Worm (Caenorhabditis elegans) whole organism, L4 larva: Measurements from ENCODE around the gene C25H3.1.

Source experiments
- D1046.2 ChIP-seq: fragments of 200-800 bp; sonication (Bioruptor generic); IDR thresholded peaks from 2 replicates; pipeline ENCODE4 v1.3.6; 2022; ENCODE audit warnings: missing genetic modification characterization, missing compliant biosample characterization
- F37D6.2 ChIP-seq: sonication (generic microtip); optimal IDR thresholded peaks from 2 replicates; lab custom pipeline; 2016; ENCODE audit warnings: mild to moderate bottlenecking, missing genetic modification characterization, missing compliant biosample characterization
- F49E8.2 ChIP-seq: sonication (generic microtip); optimal IDR thresholded peaks from 2 replicates; lab custom pipeline; 2016; ENCODE audit warnings: missing compliant biosample characterization, mild to moderate bottlenecking, missing genetic modification characterization, borderline replicate concordance
- T20F7.1 ChIP-seq: fragments of 200-800 bp; sonication (Bioruptor generic); optimal IDR thresholded peaks from 2 replicates; lab custom pipeline; 2018; ENCODE audit warnings: mild to moderate bottlenecking, missing genetic modification characterization, missing compliant biosample characterization
- Y48G9A.11 ChIP-seq: fragments of 200-800 bp; sonication (Bioruptor generic); IDR thresholded peaks from 2 replicates; pipeline ENCODE4 v1.3.6; 2022; ENCODE audit warnings: missing genetic modification reagents, missing genetic modification characterization, missing compliant biosample characterization
- aha-1 ChIP-seq: fragments of 150-350 bp; peaks from one replicate; lab custom pipeline; 2014; ENCODE audit warnings: missing biosample characterization, missing genetic modification characterization
- aly-2 ChIP-seq: sonication (generic microtip); optimal IDR thresholded peaks from 2 replicates; lab custom pipeline; 2018; ENCODE audit warnings: missing biosample characterization, missing genetic modification characterization
- ceh-28 ChIP-seq: fragments of 150-350 bp; optimal IDR thresholded peaks from 2 replicates; lab custom pipeline; 2014; ENCODE audit warnings: missing biosample characterization, missing genetic modification reagents, missing genetic modification characterization
- ceh-32 ChIP-seq: sonication (generic microtip); optimal IDR thresholded peaks from 2 replicates; lab custom pipeline; 2016; ENCODE audit warnings: mild to moderate bottlenecking, missing genetic modification characterization, missing compliant biosample characterization; ENCODE audit not compliant: poor library complexity
- ctbp-1 ChIP-seq: fragments of 200-800 bp; sonication (Bioruptor generic); IDR thresholded peaks from 2 replicates; pipeline ENCODE4 v1.3.6; 2022; ENCODE audit warnings: missing genetic modification reagents, missing genetic modification characterization, missing compliant biosample characterization
- dpl-1 ChIP-seq: fragments of 150-350 bp; optimal IDR thresholded peaks from 2 replicates; lab custom pipeline; 2014; ENCODE audit warnings: missing biosample characterization, missing genetic modification reagents, missing genetic modification characterization
- egl-27 ChIP-seq: sonication (generic microtip); optimal IDR thresholded peaks from 3 replicates; lab custom pipeline; 2017; ENCODE audit warnings: missing biosample characterization, missing genetic modification reagents, missing genetic modification characterization
- fkh-10 ChIP-seq: fragments of 150-350 bp; optimal IDR thresholded peaks from 2 replicates; lab custom pipeline; 2014; ENCODE audit warnings: missing biosample characterization, missing genetic modification reagents, missing genetic modification characterization
- fos-1 ChIP-seq: fragments of 150-350 bp; optimal IDR thresholded peaks from 2 replicates; lab custom pipeline; 2014; ENCODE audit warnings: missing biosample characterization, missing genetic modification characterization
- hlh-30 ChIP-seq: sonication (generic microtip); optimal IDR thresholded peaks from 2 replicates; lab custom pipeline; 2017; ENCODE audit warnings: antibody characterized with exemption, mild to moderate bottlenecking, missing genetic modification characterization, missing compliant biosample characterization; ENCODE audit not compliant: insufficient read depth
- lin-1 ChIP-seq: fragments of 200-800 bp; sonication (Bioruptor generic); IDR thresholded peaks from 2 replicates; pipeline ENCODE4 v1.3.6; 2022; ENCODE audit warnings: missing genetic modification reagents, missing genetic modification characterization, missing compliant biosample characterization
- lin-29 ChIP-seq: fragments of 200-800 bp; sonication (Bioruptor generic); IDR thresholded peaks from 2 replicates; pipeline ENCODE4 v1.3.6; 2022; ENCODE audit warnings: missing genetic modification reagents, missing genetic modification characterization, missing compliant biosample characterization
- lin-39 ChIP-seq: fragments of 150-350 bp; optimal IDR thresholded peaks from 2 replicates; lab custom pipeline; 2014; ENCODE audit warnings: missing biosample characterization, missing genetic modification reagents, missing genetic modification characterization
- lsy-2 ChIP-seq, 2 experiments: fragments of 150-350 bp in 1 of 2; sonication (generic microtip) in 1 of 2; optimal IDR thresholded peaks; 2 replicates each; lab custom pipeline; 2014 to 2017; ENCODE audit warnings: missing biosample characterization in 2 of 2, missing genetic modification characterization in 2 of 2
- mep-1 ChIP-seq: fragments of 150-350 bp; sonication (generic microtip); optimal IDR thresholded peaks from 3 replicates; lab custom pipeline; 2014; ENCODE audit warnings: missing biosample characterization, missing genetic modification characterization
- mxl-2 ChIP-seq: fragments of 200-800 bp; sonication (Bioruptor generic); conservative IDR thresholded peaks from 2 replicates; pipeline ENCODE4 v1.3.6; 2022; ENCODE audit warnings: missing genetic modification reagents, missing genetic modification characterization, missing compliant biosample characterization
- nhr-10 ChIP-seq: fragments of 150-350 bp; optimal IDR thresholded peaks from 2 replicates; lab custom pipeline; 2014; ENCODE audit warnings: missing biosample characterization, missing genetic modification characterization
- nhr-111 ChIP-seq: fragments of 200-800 bp; sonication (Bioruptor generic); optimal IDR thresholded peaks from 2 replicates; lab custom pipeline; 2018; ENCODE audit warnings: mild to moderate bottlenecking, missing genetic modification characterization, missing compliant biosample characterization
- nhr-42 ChIP-seq: fragments of 200-800 bp; sonication (Bioruptor generic); IDR thresholded peaks from 2 replicates; pipeline ENCODE4 v1.3.6; 2022; ENCODE audit warnings: missing genetic modification characterization, missing compliant biosample characterization
- nhr-77 ChIP-seq: fragments of 150-350 bp; optimal IDR thresholded peaks from 2 replicates; lab custom pipeline; 2014; ENCODE audit warnings: missing biosample characterization, missing genetic modification characterization
- php-3 ChIP-seq: fragments of 200-800 bp; sonication (Bioruptor generic); IDR thresholded peaks from 2 replicates; pipeline ENCODE4 v1.3.6; 2022; ENCODE audit warnings: missing genetic modification reagents, missing genetic modification characterization, missing compliant biosample characterization
- rbr-2 ChIP-seq: sonication (generic microtip); optimal IDR thresholded peaks from 2 replicates; lab custom pipeline; 2016; ENCODE audit warnings: missing genotype, missing genetic modification characterization, missing compliant biosample characterization
- sdz-12 ChIP-seq: fragments of 200-800 bp; sonication (Bioruptor generic); optimal IDR thresholded peaks from 2 replicates; lab custom pipeline; 2018; ENCODE audit warnings: mild to moderate bottlenecking, missing genetic modification characterization, missing compliant biosample characterization
- spr-1 ChIP-seq: sonication (generic microtip); optimal IDR thresholded peaks from 2 replicates; lab custom pipeline; 2016; ENCODE audit warnings: mild to moderate bottlenecking, missing genetic modification characterization, missing compliant biosample characterization
- tag-97 ChIP-seq: fragments of 200-800 bp; sonication (Bioruptor generic); IDR thresholded peaks from 2 replicates; pipeline ENCODE4 v1.3.6; 2022; ENCODE audit warnings: missing genetic modification characterization, missing compliant biosample characterization
- unc-62 ChIP-seq, 3 experiments: fragments of 150-350 bp in 1 of 3; sonication (generic microtip); optimal IDR thresholded peaks in 2 of 3; peaks in 1 of 3; 1 replicate in 1 of 3; 2 replicates in 2 of 3; lab custom pipeline; 2014 to 2017; ENCODE audit warnings: missing biosample characterization in 3 of 3, missing genetic modification characterization in 3 of 3, missing genetic modification reagents in 3 of 3, missing genotype in 1 of 3
- zag-1 ChIP-seq: fragments of 150-350 bp; optimal IDR thresholded peaks from 2 replicates; lab custom pipeline; 2014; ENCODE audit warnings: missing biosample characterization, missing genetic modification characterization
- ztf-7 ChIP-seq: fragments of 150-350 bp; optimal IDR thresholded peaks from 2 replicates; lab custom pipeline; 2014; ENCODE audit warnings: missing biosample characterization, missing genetic modification characterization

C25H3.1 gene

ce11 chrII:5661735-5662177 is 37.1 kb upstream of the C25H3.1 start (continued):
- peak; percentile 76 for TF ChIP-seq ceh-28
- TF ChIP-seq lin-29 (GFP tag; lab: Robert Waterston, UW): peak; percentile 89
- peak; percentile 78 for TF ChIP-seq egl-27
- peak; percentile 99 for TF ChIP-seq ctbp-1 (GFP tag; lab: Robert Waterston, UW)
- peak in 1 of 2 experiments; percentile 100 for TF ChIP-seq unc-62 (GFP tag; optimal IDR thresholded peaks at IDR 0.05 in 1 of 2; lab: Kevin White, UChicago)
- TF ChIP-seq unc-62 (tag; optimal IDR thresholded peaks at IDR 0.05; lab: Kevin White, UChicago): peak; percentile 45
- no peak for TF ChIP-seq lin-39
- TF ChIP-seq nhr-111: peak; percentile 99
- peak; percentile 88 for TF ChIP-seq F49E8.2 (tag; lab: Kevin White, UChicago)
- TF ChIP-seq zag-1 (tag; lab: Kevin White, UChicago): peak; percentile 44
- TF ChIP-seq nhr-10 (tag; lab: Kevin White, UChicago): peak; percentile 77
- TF ChIP-seq F37D6.2 (tag; lab: Kevin White, UChicago): peak; percentile 91
- TF ChIP-seq D1046.2: peak; percentile 94

- peak; percentile 70 for TF ChIP-seq aha-1 (tag; lab: Kevin White, UChicago)
- TF ChIP-seq hlh-30 (tag; lab: Kevin White, UChicago): peak; percentile 73
- no peak for TF ChIP-seq ceh-32 (tag; lab: Kevin White, UChicago)
- TF ChIP-seq lin-29 (GFP tag; lab: Robert Waterston, UW): no peak
- TF ChIP-seq mep-1 (tag; lab: Kevin White, UChicago): peak; percentile 8
- TF ChIP-seq lsy-2 (tag; optimal IDR thresholded peaks at IDR 0.05; lab: Kevin White, UChicago): peak in 1 of 2 experiments; percentile 50
- TF ChIP-seq sdz-12: peak; percentile 5
- 0 out of 2 replicates have a peak, but pooled peaks have one; percentile 37 for TF ChIP-seq Y48G9A.11 (GFP tag; lab: Robert Waterston, UW)
- peak in 1 of 2 experiments; percentile 91 for TF ChIP-seq unc-62 (GFP tag; optimal IDR thresholded peaks at IDR 0.05 in 1 of 2; lab: Kevin White, UChicago)
- TF ChIP-seq unc-62 (tag; optimal IDR thresholded peaks at IDR 0.05; lab: Kevin White, UChicago): no peak
- TF ChIP-seq nhr-42 (GFP tag; lab: Robert Waterston, UW): no peak
- TF ChIP-seq rbr-2 (tag; lab: Kevin White, UChicago): peak; percentile 13
- TF ChIP-seq fkh-10 (GFP tag; lab: Kevin White, UChicago): no peak
Measured at ce11 chrII:5663180-5663791, 35.6 kb upstream of the C25H3.1 start.

- no peak for TF ChIP-seq lin-29 (GFP tag; lab: Robert Waterston, UW)
- no peak for TF ChIP-seq lin-1
- no peak for TF ChIP-seq tag-97 (GFP tag; lab: Robert Waterston, UW)
- TF ChIP-seq mxl-2 (GFP tag; lab: Robert Waterston, UW): no peak
- no peak for TF ChIP-seq spr-1 (tag; lab: Kevin White, UChicago)
- no peak for TF ChIP-seq nhr-77 (tag; lab: Kevin White, UChicago)
- no peak for TF ChIP-seq aly-2
- no peak for TF ChIP-seq egl-27
- no peak for TF ChIP-seq F37D6.2 (tag; lab: Kevin White, UChicago)
- no peak for TF ChIP-seq dpl-1 (GFP tag; lab: Kevin White, UChicago)
- no peak for TF ChIP-seq T20F7.1 (GFP tag; lab: Kevin White, UChicago)
Measured at ce11 chrII:5665029-5665428, 33.8 kb upstream of the C25H3.1 start, which contains the start of gene C25H3.15. Gene C25H3.15, plus strand, starts transcription at chrII:5665329.

- no peak for TF ChIP-seq rbr-2 (tag; lab: Kevin White, UChicago)
- TF ChIP-seq ztf-7: no peak
- TF ChIP-seq fos-1 (tag; lab: Kevin White, UChicago): no peak
- no peak for TF ChIP-seq php-3
- TF ChIP-seq, all 104 proteins: peak for 0
Measured at ce11 chrII:5665991-5666390, 32.9 kb upstream of the C25H3.1 start, which contains the start of gene C25H3.16. Gene C25H3.16, plus strand, starts transcription at chrII:5666291.
